Fruit fly (Drosophila melanogaster): Measurements from ENCODE around the gene Corp.

Gene Corp

dm6 chrX:8251268-8251996 lies 19.8 kb downstream of the Corp start, which contains the start of gene ND-75 (continued):
- TF ChIP-seq jigr1 (GFP tag; IDR thresholded peaks at IDR 0.05): no peak
- no peak for TF ChIP-seq CG12155 (GFP tag; optimal IDR thresholded peaks at IDR 0.05)
- no peak for TF ChIP-seq Ssrp (tag; optimal IDR thresholded peaks at IDR 0.05)
- no peak for TF ChIP-seq CG7745 (tag; optimal IDR thresholded peaks at IDR 0.05)
- peak; percentile 54 for TF ChIP-seq trem (tag; optimal IDR thresholded peaks at IDR 0.05)
- peak; percentile 33 for TF ChIP-seq CG12659 (GFP tag; optimal IDR thresholded peaks at IDR 0.05)
- no peak for TF ChIP-seq pb (GFP tag; optimal IDR thresholded peaks at IDR 0.05)
- TF ChIP-seq CG12236 (GFP tag; optimal IDR thresholded peaks at IDR 0.05): no peak
- no peak for TF ChIP-seq Fer2 (tag; optimal IDR thresholded peaks at IDR 0.05)
- no peak for TF ChIP-seq wor (GFP tag; IDR thresholded peaks at IDR 0.05)
- TF ChIP-seq chif (GFP tag; optimal IDR thresholded peaks at IDR 0.05): no peak
- TF ChIP-seq MESR4 (GFP tag; optimal IDR thresholded peaks at IDR 0.05): peak; percentile 69
- no peak for TF ChIP-seq CG7556 (GFP tag; optimal IDR thresholded peaks at IDR 0.05)
- TF ChIP-seq CG18011 (GFP tag; optimal IDR thresholded peaks at IDR 0.05): peak; percentile 3
- TF ChIP-seq BtbVII (GFP tag; optimal IDR thresholded peaks at IDR 0.05): no peak
- no peak for TF ChIP-seq CG33213 (GFP tag; optimal IDR thresholded peaks at IDR 0.05)
- no peak for TF ChIP-seq Sry-β (GFP tag; optimal IDR thresholded peaks at IDR 0.05)
- TF ChIP-seq Bteb2 (GFP tag; optimal IDR thresholded peaks at IDR 0.05): no peak
- TF ChIP-seq CG11723 (GFP tag; optimal IDR thresholded peaks at IDR 0.05): no peak
- TF ChIP-seq Bgb (GFP tag; IDR thresholded peaks at IDR 0.05; ENCODE audit: partially characterized antibody): no peak
- peak in 1 of 2 experiments; percentile 95 for TF ChIP-seq Pdp1 (GFP tag; optimal IDR thresholded peaks at IDR 0.05)
- peak; percentile 51 for TF ChIP-seq pzg (GFP tag; optimal IDR thresholded peaks at IDR 0.05)
- TF ChIP-seq Blimp-1 (GFP tag; optimal IDR thresholded peaks at IDR 0.05): no peak
- no peak for TF ChIP-seq ara (GFP tag; IDR thresholded peaks at IDR 0.05)
- TF ChIP-seq sqz (GFP tag; optimal IDR thresholded peaks at IDR 0.05): peak; percentile 46
- no peak for TF ChIP-seq lmd (GFP tag; IDR thresholded peaks at IDR 0.05)
- no peak for TF ChIP-seq CG2875 (GFP tag; optimal IDR thresholded peaks at IDR 0.05)
- TF ChIP-seq Scr (GFP tag; IDR thresholded peaks at IDR 0.05; ENCODE audit: partially characterized antibody): 0 out of 2 replicates have a peak, but pooled peaks have one; percentile 24
- no peak for TF ChIP-seq CG7839 (tag; optimal IDR thresholded peaks at IDR 0.05)
- TF ChIP-seq stwl (tag; optimal IDR thresholded peaks at IDR 0.05): peak; percentile 45
- TF ChIP-seq CG14710 (tag; optimal IDR thresholded peaks at IDR 0.05): peak; percentile 43
- peak; percentile 22 for TF ChIP-seq CG9797 (GFP tag; optimal IDR thresholded peaks at IDR 0.05)
- TF ChIP-seq tup (GFP tag; optimal IDR thresholded peaks at IDR 0.05): no peak

dm6 chrX:8243966-8244895 lies 27.0 kb downstream of the Corp start, which contains the start of gene sni:
TSS of gene sni (minus strand) at chrX:8244016.
- no peak for TF ChIP-seq HmgD (GFP tag; optimal IDR thresholded peaks at IDR 0.05)
- peak; percentile 67 for TF ChIP-seq HLH4C (GFP tag; IDR thresholded peaks at IDR 0.05; ENCODE audit: partially characterized antibody)
- TF ChIP-seq CG17385 (GFP tag; optimal IDR thresholded peaks at IDR 0.05): peak; percentile 20
- no peak for TF ChIP-seq CG10543 (GFP tag; optimal IDR thresholded peaks at IDR 0.05)
- TF ChIP-seq CG9437 (GFP tag; optimal IDR thresholded peaks at IDR 0.05): no peak
- peak; percentile 6 for TF ChIP-seq grn (GFP tag; optimal IDR thresholded peaks at IDR 0.05)
- no peak for TF ChIP-seq Atf-2 (GFP tag; optimal IDR thresholded peaks at IDR 0.05)
- peak; percentile 20 for TF ChIP-seq bab2 (GFP tag; optimal IDR thresholded peaks at IDR 0.05)
- TF ChIP-seq PHDP (tag; optimal IDR thresholded peaks at IDR 0.05): peak; percentile 5
- TF ChIP-seq az2 (GFP tag; optimal IDR thresholded peaks at IDR 0.05): peak; percentile 6
- no peak for TF ChIP-seq CG15696 (tag; optimal IDR thresholded peaks at IDR 0.05)
- no peak for TF ChIP-seq CG2129 (GFP tag; IDR thresholded peaks at IDR 0.05; ENCODE audit: partially characterized antibody)
- peak; percentile 69 for TF ChIP-seq Drgx (GFP tag; IDR thresholded peaks at IDR 0.05)
- TF ChIP-seq Rfx (GFP tag; IDR thresholded peaks at IDR 0.05): peak; percentile 26; the same call in 1 of the 2 replicates
- TF ChIP-seq BtbVII (GFP tag; optimal IDR thresholded peaks at IDR 0.05): peak; percentile 1
